Worm (Caenorhabditis elegans): ENCODE results near the gene E02H4.8.

Gene E02H4.8

DNA sequence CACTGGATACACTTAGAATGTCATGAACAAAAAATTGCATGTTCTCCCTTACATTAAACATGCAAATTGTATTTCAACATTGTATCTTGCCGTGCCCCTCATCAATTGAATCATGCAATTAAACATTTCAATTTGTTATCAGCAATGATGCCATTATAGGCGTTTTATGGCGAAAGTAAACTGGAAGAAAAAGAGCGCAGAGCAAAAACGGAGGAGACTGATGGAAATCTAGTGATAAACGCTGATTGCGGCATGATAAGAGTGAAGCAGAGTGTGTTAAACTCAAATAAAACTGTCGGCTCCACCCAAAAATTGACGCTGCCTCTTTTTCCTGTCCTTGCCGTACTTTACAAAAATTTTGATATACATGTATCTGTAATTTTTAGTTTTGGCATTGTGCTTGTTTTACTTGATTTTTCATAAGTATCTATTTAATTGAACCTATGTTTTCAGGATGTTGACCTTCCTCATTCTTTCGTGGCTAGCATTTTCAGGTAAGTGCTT lies 48.8 kb downstream of the E02H4.8 start, which contains the start of gene K06G5.1 (continued):
- TF ChIP-seq daf-19 (GFP tag; conservative IDR thresholded peaks at IDR 0.05) = no peak
- TF ChIP-seq dpl-1 (GFP tag; optimal IDR thresholded peaks at IDR 0.05) = no peak
- no peak for TF ChIP-seq D1046.2 (GFP tag; IDR thresholded peaks at IDR 0.05)
- no peak for TF ChIP-seq rbr-2 (tag; optimal IDR thresholded peaks at IDR 0.05)
- TF ChIP-seq mxl-2 (GFP tag; conservative IDR thresholded peaks at IDR 0.05) = no peak
- TF ChIP-seq lir-3 (tag; optimal IDR thresholded peaks at IDR 0.05) = no peak
- no peak for TF ChIP-seq lin-29 (GFP tag; IDR thresholded peaks at IDR 0.05)
- no peak for TF ChIP-seq snpc-1.2 (GFP tag; IDR thresholded peaks at IDR 0.05)
- no peak for TF ChIP-seq F49E8.2 (tag; optimal IDR thresholded peaks at IDR 0.05; ENCODE audit: borderline replicate concordance)
- no peak for TF ChIP-seq nhr-10 (tag; optimal IDR thresholded peaks at IDR 0.05)
- peak; percentile 94 for TF ChIP-seq dmd-6 (GFP tag; IDR thresholded peaks at IDR 0.05)
- no peak for TF ChIP-seq lsy-2 (tag; optimal IDR thresholded peaks at IDR 0.05)
- TF ChIP-seq tra-1 (GFP tag; IDR thresholded peaks at IDR 0.05) = peak; percentile 91
- TF ChIP-seq lin-15B (tag; optimal IDR thresholded peaks at IDR 0.05) = no peak
- TF ChIP-seq fos-1 (tag; optimal IDR thresholded peaks at IDR 0.05) = no peak
- TF ChIP-seq mdl-1 (tag; optimal IDR thresholded peaks at IDR 0.05) = peak in 1 of 2 experiments; percentile 28
- no peak for TF ChIP-seq dmd-9 (GFP tag; IDR thresholded peaks at IDR 0.05)
- TF ChIP-seq hlh-30 (tag; optimal IDR thresholded peaks at IDR 0.05; ENCODE audit: insufficient read depth) = no peak
- peak; percentile 7 for TF ChIP-seq nhr-48 (tag; optimal IDR thresholded peaks at IDR 0.05)
- TF ChIP-seq lin-38 (GFP tag; IDR thresholded peaks at IDR 0.05) = no peak
- no peak for TF ChIP-seq ZK337.2 (GFP tag; IDR thresholded peaks at IDR 0.05)
- peak; percentile 97 for TF ChIP-seq nhr-28 (tag; optimal IDR thresholded peaks at IDR 0.05)
- no peak for TF ChIP-seq ceh-32 (tag; optimal IDR thresholded peaks at IDR 0.05; ENCODE audit: poor library complexity)
- no peak for TF ChIP-seq ceh-62 (tag; optimal IDR thresholded peaks at IDR 0.05)
- TF ChIP-seq egl-43 (GFP tag; IDR thresholded peaks at IDR 0.05) = no peak
- no peak for TF ChIP-seq mxl-3 (GFP tag; optimal IDR thresholded peaks at IDR 0.05)
- no peak for TF ChIP-seq fkh-10 (GFP tag; optimal IDR thresholded peaks at IDR 0.05)
- TF ChIP-seq snpc-4 (tag; optimal IDR thresholded peaks at IDR 0.05) = no peak
- TF ChIP-seq saeg-2 (GFP tag; IDR thresholded peaks at IDR 0.05) = no peak
- peak; percentile 91 for TF ChIP-seq hlh-11 (tag; optimal IDR thresholded peaks at IDR 0.05)
- no peak for TF ChIP-seq cey-2 (tag; optimal IDR thresholded peaks at IDR 0.05; ENCODE audit: borderline replicate concordance, insufficient read depth)
- TF ChIP-seq nhr-6 (tag; optimal IDR thresholded peaks at IDR 0.05) = peak; percentile 52
- TF ChIP-seq Y5F2A.4 (GFP tag; optimal IDR thresholded peaks at IDR 0.05) = no peak
- peak; percentile 50; the same call in 1 of the 2 replicates for TF ChIP-seq pha-4 (GFP tag; IDR thresholded peaks at IDR 0.05)
- no peak for TF ChIP-seq pha-4 (tag; optimal IDR thresholded peaks at IDR 0.05)
- TF ChIP-seq attf-4 (tag; optimal IDR thresholded peaks at IDR 0.05) = no peak
- no peak for TF ChIP-seq nhr-237 (tag; optimal IDR thresholded peaks at IDR 0.05)
- TF ChIP-seq unc-39 (tag; optimal IDR thresholded peaks at IDR 0.05) = no peak
- TF ChIP-seq T26A8.4 (GFP tag; IDR thresholded peaks at IDR 0.05) = no peak
- peak; percentile 29 for TF ChIP-seq mep-1 (tag; optimal IDR thresholded peaks at IDR 0.05)
- TF ChIP-seq zag-1 (tag; optimal IDR thresholded peaks at IDR 0.05) = no peak
- no peak for TF ChIP-seq ZK546.5 (tag; optimal IDR thresholded peaks at IDR 0.05)
- no peak for TF ChIP-seq egl-27 (tag; optimal IDR thresholded peaks at IDR 0.05)
- TF ChIP-seq ceh-20 (GFP tag; IDR thresholded peaks at IDR 0.05) = peak; percentile 60; the same call in 1 of the 2 replicates
- TF ChIP-seq madf-5 (GFP tag; IDR thresholded peaks at IDR 0.05) = no peak
- TF ChIP-seq nhr-77 (tag; optimal IDR thresholded peaks at IDR 0.05) = peak; percentile 78
- no peak for TF ChIP-seq zip-11 (GFP tag; IDR thresholded peaks at IDR 0.05)
- no peak for TF ChIP-seq ctbp-1 (GFP tag; IDR thresholded peaks at IDR 0.05)
- TF ChIP-seq aha-1 (tag) = no peak
- TF ChIP-seq php-3 (GFP tag; IDR thresholded peaks at IDR 0.05) = peak; percentile 100
- TF ChIP-seq nhr-111 (GFP tag; optimal IDR thresholded peaks at IDR 0.05) = no peak
- no peak for TF ChIP-seq arid-1 (GFP tag; conservative IDR thresholded peaks at IDR 0.05)

Measured in whole organism, L4 larva.